Worm (Caenorhabditis elegans): ENCODE measurements around the gene cpsf-3.

Gene cpsf-3

DNA sequence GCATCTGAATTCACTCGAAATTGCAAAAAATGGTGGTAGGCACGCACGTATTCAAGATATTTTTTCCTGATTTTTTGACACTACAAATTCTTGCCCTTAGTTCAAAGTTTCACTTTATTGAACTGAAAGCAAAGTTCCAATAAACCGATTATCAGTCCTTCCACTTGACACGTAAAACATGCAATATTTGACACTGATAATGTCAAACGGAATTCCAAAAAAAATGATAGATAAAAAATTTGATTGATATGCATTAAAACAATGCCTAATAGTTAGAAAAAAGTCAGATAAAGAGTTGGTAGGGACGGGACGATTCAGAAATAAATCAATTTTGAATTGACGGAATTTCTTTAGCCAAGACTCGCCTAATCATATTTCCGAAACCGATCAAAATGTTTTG is 44.4 kb upstream of the cpsf-3 start:
- TF ChIP-seq F23B12.7 (tag; optimal IDR thresholded peaks at IDR 0.05; ENCODE audit: insufficient read depth) (no peak), lsy-27 (tag; optimal IDR thresholded peaks at IDR 0.05; ENCODE audit: borderline replicate concordance, insufficient read depth) (no peak), gei-17 (GFP tag; optimal IDR thresholded peaks at IDR 0.05) (no peak), ZK185.1 (tag; optimal IDR thresholded peaks at IDR 0.05; ENCODE audit: poor library complexity, severe bottlenecking) (no peak), pbrm-1 (GFP tag; IDR thresholded peaks at IDR 0.05) (no peak), unc-62 (GFP tag; optimal IDR thresholded peaks at IDR 0.05) (peak; percentile 84), Y67H2A.10 (GFP tag; conservative IDR thresholded peaks at IDR 0.05) (no peak), nhr-80 (tag; optimal IDR thresholded peaks at IDR 0.05) (peak; percentile 91), pha-4 (tag; optimal IDR thresholded peaks at IDR 0.05) (peak; percentile 51), snpc-3.4 (tag; optimal IDR thresholded peaks at IDR 0.05) (no peak), lir-1 (GFP tag; conservative IDR thresholded peaks at IDR 0.05) (no peak), rcor-1 (GFP tag; IDR thresholded peaks at IDR 0.05) (no peak), zim-3 (tag; optimal IDR thresholded peaks at IDR 0.05) (no peak), let-607 (tag; optimal IDR thresholded peaks at IDR 0.05) (peak in 1 of 2 experiments; percentile 24), him-1 (tag; optimal IDR thresholded peaks at IDR 0.05) (no peak)

DNA sequence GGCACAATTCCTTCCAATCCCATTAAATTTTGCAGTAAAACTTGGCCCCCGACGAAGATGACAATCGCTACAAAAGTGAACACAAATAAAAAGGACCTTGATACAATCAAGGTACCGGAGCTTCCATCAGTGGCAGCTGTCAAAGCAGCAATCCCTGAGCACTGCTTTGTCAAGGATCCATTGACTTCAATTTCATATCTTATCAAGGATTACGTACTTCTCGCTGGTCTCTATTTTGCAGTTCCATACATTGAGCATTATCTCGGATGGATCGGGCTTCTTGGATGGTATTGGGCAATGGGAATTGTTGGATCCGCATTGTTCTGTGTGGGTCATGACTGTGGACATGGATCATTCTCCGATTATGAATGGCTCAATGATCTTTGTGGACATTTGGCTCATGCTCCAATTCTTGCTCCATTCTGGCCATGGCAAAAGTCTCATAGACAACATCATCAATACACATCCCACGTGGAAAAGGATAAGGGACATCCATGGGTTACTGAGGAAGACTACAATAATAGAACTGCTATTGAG is 41.2 kb upstream of the cpsf-3 start, which contains the start of gene fat-2:
Gene fat-2 (plus strand): TSS at position 51 of the 537 bp plus-strand sequence.
- TF ChIP-seq mxl-1 (tag; optimal IDR thresholded peaks at IDR 0.05) (no peak), zim-3 (tag; optimal IDR thresholded peaks at IDR 0.05) (peak; percentile 2)

DNA sequence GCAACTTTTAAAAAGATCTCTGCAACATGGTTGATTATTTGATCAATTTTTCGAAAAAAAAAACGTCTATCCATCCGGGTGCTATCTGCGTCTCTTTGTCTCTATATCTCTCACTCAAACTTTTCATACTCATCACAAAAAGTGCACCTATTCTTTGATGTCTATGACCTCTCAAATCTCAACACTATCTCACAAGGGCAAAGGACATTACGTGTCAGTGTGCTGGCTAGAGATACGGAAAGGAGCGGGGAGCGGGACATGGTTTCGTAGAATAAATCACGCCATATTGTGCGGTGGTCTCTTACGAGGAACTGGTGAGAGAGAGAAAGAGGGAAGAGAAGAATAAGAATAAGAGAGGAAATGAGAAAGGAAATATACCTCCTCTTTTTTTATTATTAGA is 39.8 kb upstream of the cpsf-3 start:
- TF ChIP-seq repo-1 (tag; optimal IDR thresholded peaks at IDR 0.05), result no peak
- peak; percentile 57; the same call in 1 of the 2 replicates for TF ChIP-seq mcd-1 (GFP tag; IDR thresholded peaks at IDR 0.05)
- no peak for TF ChIP-seq lsl-1 (GFP tag; optimal IDR thresholded peaks at IDR 0.05)
- no peak for TF ChIP-seq ceh-79 (tag; optimal IDR thresholded peaks at IDR 0.05)
- no peak for TF ChIP-seq F57A8.1 (GFP tag; optimal IDR thresholded peaks at IDR 0.05)
- no peak for TF ChIP-seq nhr-90 (tag; optimal IDR thresholded peaks at IDR 0.05)
- peak; percentile 21 for TF ChIP-seq ceh-27 (GFP tag; optimal IDR thresholded peaks at IDR 0.05)
- no peak for TF ChIP-seq sdz-38 (tag; optimal IDR thresholded peaks at IDR 0.05)
- no peak for TF ChIP-seq unc-62 (GFP tag; optimal IDR thresholded peaks at IDR 0.05)
- TF ChIP-seq attf-3 (GFP tag; conservative IDR thresholded peaks at IDR 0.05), result no peak
- TF ChIP-seq rec-8 (tag; optimal IDR thresholded peaks at IDR 0.05), result no peak
- TF ChIP-seq B0261.1 (tag; optimal IDR thresholded peaks at IDR 0.05), result no peak
- TF ChIP-seq nhr-179 (tag; optimal IDR thresholded peaks at IDR 0.05), result no peak
- TF ChIP-seq tlf-1 (GFP tag; optimal IDR thresholded peaks at IDR 0.05), result peak; percentile 64
- TF ChIP-seq snpc-3.4 (tag; optimal IDR thresholded peaks at IDR 0.05), result peak; percentile 26
- TF ChIP-seq egl-44 (GFP tag; IDR thresholded peaks at IDR 0.05), result 0 out of 2 replicates have a peak, but pooled peaks have one; percentile 47
- TF ChIP-seq rpc-1 (optimal IDR thresholded peaks at IDR 0.05), result no peak
- TF ChIP-seq rpc-1 (tag; optimal IDR thresholded peaks at IDR 0.05), result no peak
- peak; percentile 72 for TF ChIP-seq chd-7 (tag; optimal IDR thresholded peaks at IDR 0.05)
- TF ChIP-seq lir-1 (GFP tag; conservative IDR thresholded peaks at IDR 0.05), result no peak
- TF ChIP-seq mes-4 (tag; optimal IDR thresholded peaks at IDR 0.05), result no peak
- peak; percentile 51 for TF ChIP-seq ztf-26 (tag; optimal IDR thresholded peaks at IDR 0.05)
- TF ChIP-seq Y53F4B.3 (GFP tag; IDR thresholded peaks at IDR 0.05), result no peak
- TF ChIP-seq hlh-26 (GFP tag; conservative IDR thresholded peaks at IDR 0.05), result no peak
- TF ChIP-seq lin-40 (tag; optimal IDR thresholded peaks at IDR 0.05), result peak; percentile 81
- no peak for TF ChIP-seq fkh-3 (tag; optimal IDR thresholded peaks at IDR 0.05)
- no peak for TF ChIP-seq pha-4 (tag; optimal IDR thresholded peaks at IDR 0.05)
- no peak for TF ChIP-seq dpff-1 (tag; optimal IDR thresholded peaks at IDR 0.05)
- no peak for TF ChIP-seq B0019.2 (GFP tag; conservative IDR thresholded peaks at IDR 0.05)
- TF ChIP-seq tbp1 (GFP tag; optimal IDR thresholded peaks at IDR 0.05), result peak; percentile 57
- TF ChIP-seq egl-18 (GFP tag; IDR thresholded peaks at IDR 0.05), result no peak
- no peak for TF ChIP-seq ceh-40 (GFP tag; IDR thresholded peaks at IDR 0.05)
- peak; percentile 58 for TF ChIP-seq madf-10 (tag; optimal IDR thresholded peaks at IDR 0.05)
